Worm (Caenorhabditis elegans) whole organism, midembryonic: Measurements from ENCODE around the gene T25D1.1.

ENCODE experiments used
- T22C8.4 ChIP-seq: fragments of 200-800 bp; sonication (Bioruptor generic); IDR thresholded peaks from 2 replicates; pipeline ENCODE4 v1.3.6; 2022; ENCODE audit warnings: missing genetic modification characterization, missing compliant biosample characterization
- cog-1 ChIP-seq: sonication (generic microtip); optimal IDR thresholded peaks from 2 replicates; lab custom pipeline; 2016; ENCODE audit warnings: missing genetic modification characterization, missing compliant biosample characterization
- flt-1 ChIP-seq: fragments of 200-800 bp; sonication (Bioruptor generic); IDR thresholded peaks from 2 replicates; pipeline ENCODE4 v1.3.6; 2022; ENCODE audit warnings: missing genetic modification characterization, missing compliant biosample characterization
- klf-2 ChIP-seq: fragments of 200-800 bp; sonication (Bioruptor generic); conservative IDR thresholded peaks from 2 replicates; pipeline ENCODE4 v1.3.6; 2022; ENCODE audit warnings: missing genetic modification reagents, missing genetic modification characterization, missing compliant biosample characterization
- med-1 ChIP-seq: sonication (generic microtip); optimal IDR thresholded peaks from 2 replicates; lab custom pipeline; 2017; ENCODE audit warnings: missing genetic modification characterization, mild to moderate bottlenecking, missing compliant biosample characterization, antibody characterized with exemption, missing genetic modification reagents; ENCODE audit not compliant: insufficient read depth
- ref-1 ChIP-seq: fragments of 200-800 bp; sonication (Bioruptor generic); conservative IDR thresholded peaks from 2 replicates; pipeline ENCODE4 v1.3.6; 2022; ENCODE audit warnings: missing genetic modification reagents, missing genetic modification characterization, missing compliant biosample characterization
- tab-1 ChIP-seq: fragments of 200-800 bp; sonication (Bioruptor generic); IDR thresholded peaks from 2 replicates; pipeline ENCODE4 v1.3.6; 2022; ENCODE audit warnings: missing genetic modification characterization, missing compliant biosample characterization
- ztf-23 ChIP-seq: fragments of 200-800 bp; sonication (Bioruptor generic); IDR thresholded peaks from 2 replicates; pipeline ENCODE4 v1.3.6; 2022; ENCODE audit warnings: missing genetic modification reagents, missing genetic modification characterization, missing compliant biosample characterization
- ztf-29 ChIP-seq: fragments of 200-800 bp; sonication (Bioruptor generic); IDR thresholded peaks from 2 replicates; pipeline ENCODE4 v1.3.6; 2022; ENCODE audit warnings: missing genetic modification reagents, missing genetic modification characterization, missing compliant biosample characterization

DNA sequence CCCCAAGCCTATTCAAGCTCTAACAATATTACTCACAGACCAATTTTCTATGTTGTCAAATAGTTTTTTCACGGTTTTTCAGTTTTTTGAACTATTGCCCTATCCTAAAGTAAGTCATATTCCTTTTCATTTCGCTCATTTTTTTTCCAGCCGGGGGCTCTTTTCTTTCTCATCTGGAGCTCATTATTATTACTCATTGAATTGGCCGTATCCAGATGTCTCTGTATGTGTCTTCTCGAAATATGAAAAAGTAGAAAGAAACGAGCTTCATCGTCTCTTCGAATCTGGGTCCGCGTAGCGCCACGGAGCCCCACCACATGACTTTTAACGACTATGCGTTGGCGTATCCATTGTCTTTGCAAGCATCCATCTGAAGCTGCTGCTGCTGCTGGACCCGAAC, 10.8 kb downstream of the T25D1.1 start:
- TF ChIP-seq flt-1 (GFP tag; lab: Robert Waterston, UW) (no peak), klf-2 (GFP tag; lab: Robert Waterston, UW) (no peak), ztf-29 (GFP tag; lab: Robert Waterston, UW) (no peak), ref-1 (GFP tag; lab: Robert Waterston, UW) (no peak), T22C8.4 (GFP tag; lab: Robert Waterston, UW) (no peak), med-1 (GFP tag; lab: Kevin White, UChicago) (no peak), tab-1 (GFP tag; lab: Robert Waterston, UW) (no peak), ztf-23 (GFP tag; lab: Robert Waterston, UW) (no peak), cog-1 (no peak)
